Fruit fly (Drosophila melanogaster) whole organism, adult: Measurements from ENCODE around the gene mTor.

Source experiments
- CG12768 ChIP-seq: fragments of 200-800 bp; sonication (Bioruptor generic); optimal IDR thresholded peaks from 2 replicates; lab custom pipeline; 2017; ENCODE audit warnings: missing biosample characterization, missing genetic modification characterization, mild to moderate bottlenecking, moderate library complexity, missing genetic modification reagents
- Crg-1 ChIP-seq: fragments of 200-800 bp; sonication (Bioruptor generic); optimal IDR thresholded peaks from 2 replicates; lab custom pipeline; 2016; ENCODE audit warnings: missing biosample characterization, missing genetic modification characterization
- Mnt ChIP-seq: fragments of 200-800 bp; sonication (Bioruptor generic); optimal IDR thresholded peaks from 2 replicates; lab custom pipeline; 2016; ENCODE audit warnings: missing biosample characterization, mild to moderate bottlenecking, missing genetic modification characterization
- cic ChIP-seq: fragments of 200-800 bp; sonication (Bioruptor generic); optimal IDR thresholded peaks from 2 replicates; lab custom pipeline; 2017; ENCODE audit warnings: missing biosample characterization, mild to moderate bottlenecking, missing genetic modification characterization, moderate library complexity
- cnc ChIP-seq, 2 experiments: fragments of >200 bp; optimal IDR thresholded peaks; 2 replicates each; lab custom pipeline; 2017
- tj ChIP-seq: fragments of 200-800 bp; sonication (Bioruptor generic); optimal IDR thresholded peaks from 3 replicates; lab custom pipeline; 2017; ENCODE audit warnings: missing biosample characterization, mild to moderate bottlenecking, missing genetic modification characterization, moderate library complexity
- toe ChIP-seq: fragments of 200-800 bp; sonication (Bioruptor generic); optimal IDR thresholded peaks from 2 replicates; lab custom pipeline; 2016; ENCODE audit warnings: missing biosample characterization, missing genetic modification characterization

dm6 chr2L:12985043-12985442 is 19.2 kb upstream of the mTor start:
- TF ChIP-seq CG12768 (GFP tag; lab: Kevin White, UChicago) = no peak
- TF ChIP-seq tj (GFP tag; lab: Kevin White, UChicago) = no peak
- TF ChIP-seq Crg-1 = no peak
- no peak for TF ChIP-seq cnc (optimal IDR thresholded peaks at IDR 0.05; lab: Kevin White, UChicago)
- TF ChIP-seq cic (GFP tag; lab: Kevin White, UChicago) = no peak
- TF ChIP-seq toe = no peak
- TF ChIP-seq Mnt (GFP tag; lab: Kevin White, UChicago) = no peak
